Worm (Caenorhabditis elegans): Measurements from ENCODE around the gene rpy-1.

DNA sequence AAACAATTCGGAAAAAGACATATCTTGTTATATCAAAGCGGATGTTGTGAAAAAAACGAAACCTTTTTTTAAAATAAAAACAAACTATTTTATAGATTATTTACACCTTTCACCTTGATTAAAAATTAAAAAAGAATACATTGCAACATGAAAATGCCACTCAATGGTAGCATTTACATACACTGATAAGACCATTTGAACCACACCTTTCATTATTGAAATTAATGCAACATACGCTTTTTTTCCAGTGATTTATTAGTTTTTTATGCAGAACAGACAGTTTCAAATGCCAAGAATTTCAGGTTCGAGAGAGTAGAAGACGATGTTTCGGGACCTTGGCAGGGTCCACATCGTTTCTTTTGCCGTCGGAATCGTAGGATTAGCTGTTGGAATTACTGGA is 38.8 kb downstream of the rpy-1 start, which contains the start of gene T19D12.1:
- no peak for TF ChIP-seq W03F9.2 (tag; optimal IDR thresholded peaks at IDR 0.05)
- no peak for TF ChIP-seq him-1 (tag; optimal IDR thresholded peaks at IDR 0.05)

Measured in whole organism, L4/young adult.